Worm (Caenorhabditis elegans): ENCODE data around the gene comt-2.

The comt-2 gene

DNA sequence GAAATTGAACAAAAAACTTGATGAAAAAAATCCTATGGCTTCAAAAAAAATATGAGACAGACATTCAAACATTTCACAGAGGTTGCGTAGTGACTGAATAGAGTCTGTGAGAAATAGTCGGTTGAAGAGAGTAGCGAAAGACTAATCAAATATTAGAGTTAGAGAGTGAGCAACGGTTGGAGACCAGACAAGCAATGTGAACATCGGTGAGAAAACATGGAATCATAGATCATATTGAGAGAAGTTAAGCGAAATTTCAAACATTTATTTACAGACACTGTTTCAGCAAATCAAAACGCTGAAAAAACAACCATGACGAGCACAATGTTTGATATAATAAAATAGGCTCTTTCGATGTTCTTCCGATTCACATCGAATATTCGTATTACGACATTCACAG, 12.4 kb upstream of the comt-2 start:
- no peak for TF ChIP-seq rnt-1 (tag; optimal IDR thresholded peaks at IDR 0.05)
- peak; percentile 8 for TF ChIP-seq lin-14 (GFP tag; optimal IDR thresholded peaks at IDR 0.05)

DNA sequence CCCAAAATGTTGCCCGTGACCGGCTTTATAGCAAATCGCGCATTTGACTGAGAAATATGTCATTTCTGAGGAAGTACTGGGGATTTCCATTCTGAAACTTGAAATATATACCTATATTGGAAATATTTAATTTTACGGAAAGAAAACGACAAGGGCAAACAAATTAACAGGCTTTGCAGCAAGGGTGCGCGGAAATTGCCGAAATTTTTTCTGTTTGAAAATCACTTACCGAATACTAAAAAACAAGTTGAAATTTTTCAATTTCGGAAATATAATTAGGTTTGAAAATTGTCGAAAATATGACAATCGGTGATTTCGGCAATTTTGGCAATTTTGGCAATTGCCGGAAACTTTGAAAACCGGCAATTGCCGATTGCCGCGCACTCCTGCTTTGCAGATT, 11.5 kb upstream of the comt-2 start, which contains the start of gene nhr-54:
Gene nhr-54, minus strand, starts transcription at position 101 of the 400 bp plus-strand sequence.
- no peak for TF ChIP-seq fkh-8 (tag; optimal IDR thresholded peaks at IDR 0.05)
- no peak for TF ChIP-seq skn-1 (tag; optimal IDR thresholded peaks at IDR 0.05)
- no peak for TF ChIP-seq lsy-2 (tag; optimal IDR thresholded peaks at IDR 0.05)
- no peak for TF ChIP-seq nhr-237 (tag; optimal IDR thresholded peaks at IDR 0.05)
- no peak for TF ChIP-seq ama-1 (optimal IDR thresholded peaks at IDR 0.05)
- TF ChIP-seq lir-3 (tag; optimal IDR thresholded peaks at IDR 0.05; ENCODE audit: poor library complexity) = no peak
- no peak for TF ChIP-seq tbx-2 (tag; optimal IDR thresholded peaks at IDR 0.05)
- TF ChIP-seq nhr-47 (tag; optimal IDR thresholded peaks at IDR 0.05) = no peak
- TF ChIP-seq sptf-1 (tag; optimal IDR thresholded peaks at IDR 0.05) = no peak
- no peak for TF ChIP-seq elt-3 (tag; optimal IDR thresholded peaks at IDR 0.05)
- no peak for TF ChIP-seq zip-4 (GFP tag; optimal IDR thresholded peaks at IDR 0.05)
- no peak for TF ChIP-seq rnt-1 (tag; optimal IDR thresholded peaks at IDR 0.05)
- no peak for TF ChIP-seq hlh-4 (tag; optimal IDR thresholded peaks at IDR 0.05)
- no peak for TF ChIP-seq lin-13 (GFP tag; optimal IDR thresholded peaks at IDR 0.05)
- TF ChIP-seq sox-4 (tag; optimal IDR thresholded peaks at IDR 0.05) = no peak
- no peak for TF ChIP-seq nhr-28 (tag; optimal IDR thresholded peaks at IDR 0.05)
- no peak for TF ChIP-seq Y116A8C.19 (tag; optimal IDR thresholded peaks at IDR 0.05; ENCODE audit: borderline replicate concordance)
- no peak for TF ChIP-seq aha-1 (tag; optimal IDR thresholded peaks at IDR 0.05)

ce11 chrV:16503164-16503563, 8.9 kb upstream of the comt-2 start, which contains the start of gene F36D3.14:
TSS of gene F36D3.14 (minus strand) at chrV:16503264.
- TF ChIP-seq fkh-8 (tag; optimal IDR thresholded peaks at IDR 0.05) = no peak
- no peak for TF ChIP-seq hlh-4 (tag; optimal IDR thresholded peaks at IDR 0.05)
- TF ChIP-seq lin-15B (tag; optimal IDR thresholded peaks at IDR 0.05) = no peak
- no peak for TF ChIP-seq pag-3 (tag; optimal IDR thresholded peaks at IDR 0.05; ENCODE audit: borderline replicate concordance, insufficient read depth)
- TF ChIP-seq nhr-77 (tag; optimal IDR thresholded peaks at IDR 0.05) = no peak
- no peak for TF ChIP-seq unc-98 (GFP tag; IDR thresholded peaks at IDR 0.05)
- no peak for TF ChIP-seq fos-1 (tag; optimal IDR thresholded peaks at IDR 0.05)
- no peak for TF ChIP-seq lin-35 (GFP tag; optimal IDR thresholded peaks at IDR 0.05)
- TF ChIP-seq ceh-88 (GFP tag; IDR thresholded peaks at IDR 0.05) = no peak
- TF ChIP-seq mep-1 (tag; optimal IDR thresholded peaks at IDR 0.05) = no peak
- TF ChIP-seq ceh-90 (tag; optimal IDR thresholded peaks at IDR 0.05) = no peak
- no peak for TF ChIP-seq ceh-63 (GFP tag; optimal IDR thresholded peaks at IDR 0.05)
- TF ChIP-seq aha-1 (tag; optimal IDR thresholded peaks at IDR 0.05) = no peak
- TF ChIP-seq mab-9 (GFP tag; IDR thresholded peaks at IDR 0.05) = no peak
- TF ChIP-seq nhr-19 (GFP tag; conservative IDR thresholded peaks at IDR 0.05) = no peak
- no peak for TF ChIP-seq nhr-237 (tag; optimal IDR thresholded peaks at IDR 0.05)
- no peak for TF ChIP-seq efl-3 (GFP tag; optimal IDR thresholded peaks at IDR 0.05)
- no peak for TF ChIP-seq jun-1 (tag; optimal IDR thresholded peaks at IDR 0.05)
- TF ChIP-seq unc-30 (tag; optimal IDR thresholded peaks at IDR 0.05) = no peak
- TF ChIP-seq dsc-1 (tag; optimal IDR thresholded peaks at IDR 0.05) = no peak

DNA sequence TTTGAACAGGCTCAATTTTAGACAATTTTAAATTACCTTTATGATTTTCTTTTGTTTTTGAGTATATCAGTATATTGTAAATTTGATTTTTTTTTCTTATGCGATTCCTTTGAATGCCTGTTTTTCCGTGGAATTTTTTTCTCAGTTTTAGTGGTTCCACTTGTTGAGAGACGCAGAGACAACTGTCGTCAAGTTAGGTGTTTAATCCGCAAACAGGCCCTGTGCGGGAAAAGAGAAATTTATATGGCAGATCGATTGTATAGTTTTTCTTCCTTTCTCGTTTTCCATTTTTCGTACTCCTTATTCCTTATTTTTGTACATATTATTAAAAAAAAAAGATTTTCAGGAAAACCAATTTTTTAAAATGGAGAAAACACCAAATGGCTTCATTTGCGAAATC, 4.7 kb upstream of the comt-2 start, which contains the start of gene F36D3.1:
Gene F36D3.1, plus strand, starts transcription at position 347 of the 400 bp plus-strand sequence.
- TF ChIP-seq unc-98 (GFP tag; IDR thresholded peaks at IDR 0.05) = no peak
- TF ChIP-seq sup-37 (GFP tag; optimal IDR thresholded peaks at IDR 0.05) = no peak
- peak; percentile 43 for TF ChIP-seq C16A3.4 (tag; optimal IDR thresholded peaks at IDR 0.05)
- TF ChIP-seq C04F5.9 (tag; optimal IDR thresholded peaks at IDR 0.05) = no peak
- TF ChIP-seq nhr-28 (tag; optimal IDR thresholded peaks at IDR 0.05) = no peak
- peak; percentile 78 to 92 for TF ChIP-seq lin-35 (GFP tag; optimal IDR thresholded peaks at IDR 0.05)
- TF ChIP-seq lir-3 (tag; optimal IDR thresholded peaks at IDR 0.05; ENCODE audit: poor library complexity) = no peak
- no peak for TF ChIP-seq lin-39 (tag; optimal IDR thresholded peaks at IDR 0.05)
- peak; percentile 63 for TF ChIP-seq rnt-1 (tag; optimal IDR thresholded peaks at IDR 0.05)
- no peak for TF ChIP-seq mef-2 (tag; optimal IDR thresholded peaks at IDR 0.05)
- no peak for TF ChIP-seq ceh-8 (GFP tag; optimal IDR thresholded peaks at IDR 0.05)
- peak; percentile 17 to 49 (median 28) for TF ChIP-seq ceh-82 (tag; optimal IDR thresholded peaks at IDR 0.05)
- no peak for TF ChIP-seq hlh-17 (GFP tag; optimal IDR thresholded peaks at IDR 0.05; ENCODE audit: borderline replicate concordance)
- TF ChIP-seq lin-14 (GFP tag; optimal IDR thresholded peaks at IDR 0.05) = peak; percentile 42
- TF ChIP-seq ztf-11 (tag; optimal IDR thresholded peaks at IDR 0.05) = no peak
- TF ChIP-seq dsc-1 (tag; optimal IDR thresholded peaks at IDR 0.05) = peak; percentile 15
- TF ChIP-seq ces-1 (GFP tag; optimal IDR thresholded peaks at IDR 0.05) = no peak
- TF ChIP-seq snpc-4 (tag; optimal IDR thresholded peaks at IDR 0.05) = peak; percentile 38
- TF ChIP-seq efl-1 (optimal IDR thresholded peaks at IDR 0.05) = peak; percentile 91 to 92
- peak; percentile 88 to 99 for TF ChIP-seq efl-1 (GFP tag; optimal IDR thresholded peaks at IDR 0.05 in 1 of 2)
